Worm (Caenorhabditis elegans): Measurements from ENCODE around the gene pnc-1.

pnc-1 gene

DNA sequence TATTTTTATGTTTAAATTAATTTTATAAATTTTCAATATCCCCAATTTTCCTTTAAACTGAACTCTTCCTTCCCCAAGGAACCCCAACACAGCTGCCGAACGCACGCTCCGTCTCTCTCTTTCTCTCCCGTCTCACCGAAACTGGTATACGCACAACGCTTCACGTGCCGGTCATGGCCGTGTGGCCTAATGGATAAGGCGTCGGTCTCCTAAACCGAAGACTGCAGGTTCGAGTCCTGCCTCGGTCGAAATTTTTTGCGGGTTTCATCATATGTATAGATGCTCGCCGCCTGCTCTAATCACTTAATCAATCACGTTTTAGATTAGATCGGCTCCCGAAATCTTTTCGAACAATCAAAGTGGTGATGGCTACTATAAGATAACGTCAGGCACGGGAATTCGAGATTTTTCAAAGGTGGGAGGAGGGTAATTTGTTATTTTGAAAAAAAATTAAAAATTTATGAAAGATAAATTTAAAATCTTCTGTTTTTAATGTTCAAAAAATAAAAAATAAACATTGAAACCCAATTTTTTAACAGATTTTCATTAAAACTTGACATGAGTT is 40.4 kb upstream of the pnc-1 start (continued):
- peak; percentile 79 for TF ChIP-seq mes-2 (tag; optimal IDR thresholded peaks at IDR 0.05; ENCODE audit: poor library complexity, severe bottlenecking)
- TF ChIP-seq nhr-10 (tag; optimal IDR thresholded peaks at IDR 0.05) = no peak
- no peak for TF ChIP-seq saeg-2 (GFP tag; IDR thresholded peaks at IDR 0.05)
- TF ChIP-seq hlh-11 (tag; optimal IDR thresholded peaks at IDR 0.05) = peak; percentile 64
- peak in 1 of 2 experiments; percentile 81; a peak in 1 of 4 replicates for TF ChIP-seq madf-5 (GFP tag; IDR thresholded peaks at IDR 0.05)
- no peak for TF ChIP-seq R02D3.7 (tag; optimal IDR thresholded peaks at IDR 0.05)
- TF ChIP-seq dmd-9 (GFP tag; IDR thresholded peaks at IDR 0.05) = 0 out of 2 replicates have a peak, but pooled peaks have one; percentile 51
- TF ChIP-seq attf-4 (tag; optimal IDR thresholded peaks at IDR 0.05) = no peak
- TF ChIP-seq fos-1 (tag; optimal IDR thresholded peaks at IDR 0.05) = no peak
- no peak for TF ChIP-seq mxl-2 (GFP tag; conservative IDR thresholded peaks at IDR 0.05)
- no peak for TF ChIP-seq F49E8.2 (tag; optimal IDR thresholded peaks at IDR 0.05; ENCODE audit: borderline replicate concordance)
- TF ChIP-seq snpc-4 (tag; optimal IDR thresholded peaks at IDR 0.05) = no peak
- peak; percentile 64 for TF ChIP-seq php-3 (GFP tag; IDR thresholded peaks at IDR 0.05)
- TF ChIP-seq Y105C5A.15 (GFP tag; IDR thresholded peaks at IDR 0.05) = peak; percentile 86; the same call in 1 of the 2 replicates
- TF ChIP-seq ceh-28 (tag; optimal IDR thresholded peaks at IDR 0.05) = no peak
- TF ChIP-seq jun-1 (tag; optimal IDR thresholded peaks at IDR 0.05) = no peak
- peak; percentile 75 for TF ChIP-seq lin-38 (GFP tag; IDR thresholded peaks at IDR 0.05)
- no peak for TF ChIP-seq nhr-76 (tag; optimal IDR thresholded peaks at IDR 0.05)
- peak; percentile 71 for TF ChIP-seq ceh-20 (GFP tag; IDR thresholded peaks at IDR 0.05)
- TF ChIP-seq zip-2 (tag; optimal IDR thresholded peaks at IDR 0.05) = no peak
- no peak for TF ChIP-seq daf-12 (tag; optimal IDR thresholded peaks at IDR 0.05)
- peak; percentile 91 for TF ChIP-seq lim-7 (GFP tag; IDR thresholded peaks at IDR 0.05)
- TF ChIP-seq T26A8.4 (GFP tag; IDR thresholded peaks at IDR 0.05) = peak; percentile 57; the same call in 1 of the 2 replicates
- TF ChIP-seq ces-1 (GFP tag; optimal IDR thresholded peaks at IDR 0.05) = no peak
- TF ChIP-seq daf-8 (GFP tag; IDR thresholded peaks at IDR 0.05) = no peak
- peak; percentile 56 for TF ChIP-seq Y48G9A.11 (GFP tag; IDR thresholded peaks at IDR 0.05)
- TF ChIP-seq nhr-237 (tag; optimal IDR thresholded peaks at IDR 0.05) = no peak
- no peak for TF ChIP-seq ceh-82 (tag; optimal IDR thresholded peaks at IDR 0.05)
- TF ChIP-seq ZK546.5 (tag; optimal IDR thresholded peaks at IDR 0.05) = no peak
- peak; percentile 67 for TF ChIP-seq arid-1 (GFP tag; conservative IDR thresholded peaks at IDR 0.05)
- TF ChIP-seq nhr-77 (tag; optimal IDR thresholded peaks at IDR 0.05) = no peak
- TF ChIP-seq duxl-1 (tag; optimal IDR thresholded peaks at IDR 0.05; ENCODE audit: poor library complexity) = peak; percentile 58
- TF ChIP-seq Y5F2A.4 (GFP tag; optimal IDR thresholded peaks at IDR 0.05) = peak; percentile 22
- no peak for TF ChIP-seq T20F7.1 (GFP tag; optimal IDR thresholded peaks at IDR 0.05)
- TF ChIP-seq unc-39 (tag; optimal IDR thresholded peaks at IDR 0.05) = no peak
- peak; percentile 79 for TF ChIP-seq D1046.2 (GFP tag; IDR thresholded peaks at IDR 0.05)
- peak; percentile 68; the same call in 1 of the 2 replicates for TF ChIP-seq lin-1 (GFP tag; IDR thresholded peaks at IDR 0.05)
- TF ChIP-seq zfp-2 (tag; optimal IDR thresholded peaks at IDR 0.05) = peak; percentile 43
- no peak for TF ChIP-seq nhr-42 (GFP tag; IDR thresholded peaks at IDR 0.05)
- peak; percentile 77; the same call in 1 of the 2 replicates for TF ChIP-seq tra-1 (GFP tag; IDR thresholded peaks at IDR 0.05)
- peak; percentile 72 for TF ChIP-seq mxl-3 (GFP tag; optimal IDR thresholded peaks at IDR 0.05)
- TF ChIP-seq nhr-41 (GFP tag; IDR thresholded peaks at IDR 0.05) = peak; percentile 56; the same call in 1 of the 2 replicates
- peak in 1 of 2 experiments; percentile 73 for TF ChIP-seq daf-16 (GFP tag; optimal IDR thresholded peaks at IDR 0.05)
- TF ChIP-seq daf-16 (tag; optimal IDR thresholded peaks at IDR 0.05) = no peak
- TF ChIP-seq F37D6.2 (tag; optimal IDR thresholded peaks at IDR 0.05) = peak; percentile 34
- no peak for TF ChIP-seq ama-1 (optimal IDR thresholded peaks at IDR 0.05)
- peak; percentile 89 for TF ChIP-seq pha-4 (GFP tag; IDR thresholded peaks at IDR 0.05)
- TF ChIP-seq pha-4 (tag; optimal IDR thresholded peaks at IDR 0.05) = no peak
- TF ChIP-seq F10B5.3 (tag; optimal IDR thresholded peaks at IDR 0.05) = peak; percentile 40
- TF ChIP-seq nhr-25 (tag; optimal IDR thresholded peaks at IDR 0.05; ENCODE audit: borderline replicate concordance, insufficient read depth) = no peak
- TF ChIP-seq ctbp-1 (GFP tag; IDR thresholded peaks at IDR 0.05) = peak; percentile 76

Data from whole organism, L4 larva.